Fruit fly (Drosophila melanogaster) whole organism: ENCODE measurements around the gene Sfp70A4.

Experiments
- CG8478 ChIP-seq: fragments of >200 bp; optimal IDR thresholded peaks from 2 replicates; lab custom pipeline; 2018; ENCODE audit warnings: inconsistent platforms
- Dll ChIP-seq: fragments of >200 bp; optimal IDR thresholded peaks from 2 replicates; lab custom pipeline; 2017
- EcR ChIP-seq, 2 experiments: fragments of >200 bp; optimal IDR thresholded peaks; 2 replicates each; lab custom pipeline; 2017; ENCODE audit warnings: missing biosample characterization in 2 of 2, missing genetic modification characterization in 2 of 2, missing genetic modification reagents in 2 of 2
- pan ChIP-seq: fragments of >200 bp; optimal IDR thresholded peaks from 2 replicates; lab custom pipeline; 2017
- psq ChIP-seq: fragments of >200 bp; optimal IDR thresholded peaks from 2 replicates; lab custom pipeline; 2017

- no peak for TF ChIP-seq CG8478
- no peak for TF ChIP-seq pan (lab: Kevin White, UChicago)
- no peak for TF ChIP-seq Dll (lab: Kevin White, UChicago)
- no peak for TF ChIP-seq psq (lab: Kevin White, UChicago)
- TF ChIP-seq EcR (GFP tag; optimal IDR thresholded peaks at IDR 0.05; lab: Kevin White, UChicago): no peak
Measured at dm6 chr3L:13300052-13300451, 3.4 kb upstream of the Sfp70A4 start, which contains the start of gene CG43147.
